Fruit fly (Drosophila melanogaster) whole organism: Measurements from ENCODE around the gene CG8870.

ENCODE experiments used
- CG8478 ChIP-seq: fragments of >200 bp; optimal IDR thresholded peaks from 2 replicates; lab custom pipeline; 2018; ENCODE audit warnings: inconsistent platforms
- Dll ChIP-seq: fragments of >200 bp; optimal IDR thresholded peaks from 2 replicates; lab custom pipeline; 2017
- EcR ChIP-seq, 2 experiments: fragments of >200 bp; optimal IDR thresholded peaks; 2 replicates each; lab custom pipeline; 2017; ENCODE audit warnings: missing biosample characterization in 2 of 2, missing genetic modification characterization in 2 of 2, missing genetic modification reagents in 2 of 2
- pan ChIP-seq: fragments of >200 bp; optimal IDR thresholded peaks from 2 replicates; lab custom pipeline; 2017
- psq ChIP-seq: fragments of >200 bp; optimal IDR thresholded peaks from 2 replicates; lab custom pipeline; 2017
- usp ChIP-seq: fragments of >200 bp; optimal IDR thresholded peaks from 2 replicates; lab custom pipeline; 2017; ENCODE audit warnings: missing biosample characterization, missing genetic modification characterization, mixed read lengths

Gene CG8870

dm6 chr3R:13379675-13380074 is at the start of gene CG8870, which contains the start of gene CG9813:
TSS of gene CG8870 (plus strand) at chr3R:13379842.
TSS of gene CG9813 (minus strand) at chr3R:13379775.
- TF ChIP-seq usp (GFP tag; lab: Kevin White, UChicago) (no peak), pan (no peak), psq (lab: Kevin White, UChicago) (no peak), CG8478 (no peak), EcR (GFP tag; optimal IDR thresholded peaks at IDR 0.05; lab: Kevin White, UChicago) (no peak), Dll (lab: Kevin White, UChicago) (no peak)

DNA sequence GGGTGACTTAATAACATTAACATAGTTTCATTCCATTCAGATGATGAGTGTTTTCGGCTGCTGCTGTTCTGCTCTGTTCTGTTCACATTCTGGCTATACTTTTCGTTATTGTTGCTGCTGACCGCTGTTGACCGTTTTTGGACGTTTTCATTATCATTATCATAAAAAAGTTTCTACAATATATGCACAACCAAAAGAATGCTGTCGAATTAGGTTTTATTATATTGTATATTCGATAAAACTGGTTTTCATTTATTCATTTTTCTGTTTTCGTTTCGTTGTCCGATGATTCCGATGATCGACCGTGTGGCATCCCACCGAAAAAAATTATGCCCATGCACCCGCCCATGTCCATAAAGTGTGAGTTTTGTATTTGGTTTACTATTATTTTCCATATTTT is 46.6 kb upstream of the CG8870 start:
- TF ChIP-seq psq (lab: Kevin White, UChicago) (no peak), pan (no peak), usp (GFP tag; lab: Kevin White, UChicago) (no peak), EcR (GFP tag; optimal IDR thresholded peaks at IDR 0.05; lab: Kevin White, UChicago) (no peak), CG8478 (no peak), Dll (lab: Kevin White, UChicago) (no peak)

- TF ChIP-seq psq (lab: Kevin White, UChicago) (no peak), CG8478 (no peak), usp (GFP tag; lab: Kevin White, UChicago) (no peak), Dll (lab: Kevin White, UChicago) (no peak), pan (no peak), EcR (GFP tag; optimal IDR thresholded peaks at IDR 0.05; lab: Kevin White, UChicago) (no peak)
Observed at dm6 chr3R:13334007-13334406, 45.6 kb upstream of the CG8870 start, which contains the start of gene PK2-R2. TSS of gene PK2-R2 (minus strand) at chr3R:13334166.

DNA sequence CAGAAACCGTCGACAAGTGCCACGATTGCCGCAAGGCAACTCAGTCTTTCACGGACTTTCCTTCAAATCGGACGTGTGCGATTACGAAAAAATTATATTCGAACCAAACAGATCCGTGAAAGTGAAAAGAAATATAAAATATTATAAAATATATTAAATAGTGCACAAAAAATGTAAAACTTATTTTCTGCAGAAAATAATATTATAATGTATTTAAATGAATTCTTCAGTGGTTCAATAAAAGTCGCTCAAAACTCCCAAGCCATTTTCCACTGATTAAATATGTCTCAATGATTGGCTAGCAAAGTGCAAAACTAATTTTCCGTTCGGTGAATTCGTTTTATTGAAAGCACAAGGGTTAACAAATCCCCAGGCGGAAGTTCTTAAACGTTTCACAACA is 41.6 kb upstream of the CG8870 start, which contains the start of gene PK2-R1:
Gene PK2-R1, plus strand, starts transcription at position 301 of the 400 bp plus-strand sequence.
- no peak for TF ChIP-seq psq (lab: Kevin White, UChicago)
- TF ChIP-seq pan: no peak
- TF ChIP-seq CG8478: no peak
- no peak for TF ChIP-seq usp (GFP tag; lab: Kevin White, UChicago)

- TF ChIP-seq CG8478: no peak
- TF ChIP-seq psq (lab: Kevin White, UChicago): no peak
- no peak for TF ChIP-seq Dll (lab: Kevin White, UChicago)
- TF ChIP-seq usp (GFP tag; lab: Kevin White, UChicago): no peak
- TF ChIP-seq pan: no peak
- TF ChIP-seq EcR (GFP tag; optimal IDR thresholded peaks at IDR 0.05; lab: Kevin White, UChicago): no peak
Observed at dm6 chr3R:13353373-13353772, 26.3 kb upstream of the CG8870 start, which contains the start of gene mthl12. TSS of gene mthl12 (plus strand) at chr3R:13353673.

- TF ChIP-seq pan (no peak), EcR (GFP tag; optimal IDR thresholded peaks at IDR 0.05; lab: Kevin White, UChicago) (no peak), CG8478 (no peak), usp (GFP tag; lab: Kevin White, UChicago) (no peak), psq (lab: Kevin White, UChicago) (no peak), Dll (lab: Kevin White, UChicago) (no peak)
Observed at dm6 chr3R:13356960-13357359, 22.7 kb upstream of the CG8870 start.

dm6 chr3R:13360108-13360507 is 19.5 kb upstream of the CG8870 start:
- TF ChIP-seq CG8478 (no peak), EcR (GFP tag; optimal IDR thresholded peaks at IDR 0.05; lab: Kevin White, UChicago) (no peak), usp (GFP tag; lab: Kevin White, UChicago) (no peak), pan (no peak), Dll (lab: Kevin White, UChicago) (no peak), psq (lab: Kevin White, UChicago) (no peak)

dm6 chr3R:13363347-13363994 is 16.2 kb upstream of the CG8870 start:
- no peak for TF ChIP-seq pan
- TF ChIP-seq usp (GFP tag; lab: Kevin White, UChicago): no peak
- no peak for TF ChIP-seq psq (lab: Kevin White, UChicago)
- no peak for TF ChIP-seq Dll (lab: Kevin White, UChicago)
- TF ChIP-seq CG8478: no peak
- no peak for TF ChIP-seq EcR (GFP tag; optimal IDR thresholded peaks at IDR 0.05; lab: Kevin White, UChicago)

DNA sequence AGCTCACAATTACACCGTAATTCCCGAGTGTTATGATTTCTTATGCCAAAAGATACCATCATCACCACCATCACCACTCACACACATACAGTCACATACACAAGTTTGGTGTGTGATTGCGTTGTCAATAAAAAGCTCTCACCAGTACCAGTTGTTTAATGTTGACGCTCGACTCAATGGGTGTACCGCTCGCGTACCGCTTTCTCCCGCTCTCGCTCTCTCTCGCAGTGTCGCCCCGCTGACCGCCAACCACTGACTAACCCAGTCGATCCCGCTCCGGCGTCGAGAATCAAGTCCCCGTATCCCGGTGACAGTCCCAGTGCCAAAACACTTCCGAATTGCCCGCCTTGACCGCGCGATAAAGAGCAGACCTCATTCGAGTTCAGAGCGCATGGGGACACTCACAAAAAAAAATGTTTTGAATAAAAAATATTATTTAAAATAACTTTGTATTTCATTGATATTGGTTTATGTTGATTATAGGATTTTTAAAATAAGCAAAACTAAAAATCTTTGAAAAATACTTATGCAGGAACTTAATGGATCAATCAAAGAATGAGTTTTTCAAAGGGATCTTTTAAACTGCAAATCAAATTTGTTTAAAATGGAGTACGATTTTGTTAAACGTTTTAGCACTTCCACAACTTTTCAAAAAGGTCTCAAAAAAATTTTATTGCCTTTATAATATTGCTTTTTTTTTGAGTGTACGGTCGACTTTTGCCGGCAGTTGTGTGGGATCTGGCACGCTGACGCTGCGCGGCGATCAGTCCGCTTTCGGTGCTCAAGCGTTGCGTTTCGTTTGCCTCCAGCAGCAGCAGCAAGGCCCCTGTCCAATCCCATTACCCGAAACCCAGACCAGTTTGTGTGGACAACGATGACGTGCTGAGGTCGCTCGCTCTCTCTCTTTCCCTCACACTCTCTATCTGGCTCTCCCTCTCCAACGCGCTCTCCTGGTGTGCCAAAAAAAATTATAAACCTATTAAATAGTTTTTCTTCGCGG is 15.2 kb upstream of the CG8870 start, which contains the start of gene Dic1:
Gene Dic1, plus strand, starts transcription at position 764 of the 1,000 bp plus-strand sequence.
- TF ChIP-seq pan (no peak), Dll (lab: Kevin White, UChicago) (peak; percentile 90)

DNA sequence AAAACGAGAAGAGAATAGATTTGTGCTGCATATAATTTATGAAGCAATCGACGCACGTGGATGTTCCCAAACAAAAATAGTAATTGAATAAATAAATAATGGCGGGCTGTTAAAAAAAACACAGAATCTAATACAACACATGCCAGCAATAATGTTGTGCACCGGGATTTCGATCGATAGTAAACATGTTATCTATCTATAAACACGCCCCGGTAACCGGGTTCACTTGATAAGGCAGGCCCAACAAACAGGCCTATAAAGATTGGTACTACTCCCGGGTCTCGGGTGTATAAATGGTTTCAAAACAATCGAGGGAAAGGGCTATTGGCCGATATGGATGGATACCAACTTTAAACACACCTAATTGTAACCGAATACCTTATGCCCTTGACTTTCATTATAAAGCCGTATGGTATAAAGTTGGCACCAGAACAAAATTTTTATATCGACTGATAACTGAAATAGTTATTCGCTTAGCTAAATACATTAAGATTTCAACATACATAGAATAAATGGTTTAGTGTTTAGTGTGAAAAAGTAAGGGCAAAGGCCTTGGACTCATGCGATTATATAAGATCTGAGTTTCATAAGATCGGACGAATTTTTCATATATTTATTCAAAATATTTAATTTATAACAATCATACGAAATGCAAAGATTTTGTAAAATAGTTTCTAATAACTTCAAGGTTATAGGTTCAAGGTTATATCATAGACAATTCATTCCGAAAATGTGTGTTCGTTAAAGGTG is 13.8 kb upstream of the CG8870 start:
- TF ChIP-seq usp (GFP tag; lab: Kevin White, UChicago) (no peak), pan (no peak), EcR (GFP tag; optimal IDR thresholded peaks at IDR 0.05; lab: Kevin White, UChicago) (no peak), CG8478 (no peak), Dll (lab: Kevin White, UChicago) (no peak), psq (lab: Kevin White, UChicago) (no peak)
